Worm (Caenorhabditis elegans) whole organism, early embryonic: ENCODE measurements around the gene F37C12.10.

Experiments
- B0310.2 ChIP-seq: sonication (generic microtip); optimal IDR thresholded peaks from 2 replicates; lab custom pipeline; 2016; ENCODE audit warnings: mild to moderate bottlenecking, missing genetic modification characterization, missing compliant biosample characterization
- F13C5.2 ChIP-seq: sonication (generic microtip); optimal IDR thresholded peaks from 2 replicates; lab custom pipeline; 2017; ENCODE audit warnings: mild to moderate bottlenecking, missing genetic modification characterization, inconsistent platforms, missing compliant biosample characterization
- aly-1 ChIP-seq: sonication (generic microtip); optimal IDR thresholded peaks from 2 replicates; lab custom pipeline; 2016; ENCODE audit warnings: missing genetic modification characterization, missing compliant biosample characterization
- ama-1 ChIP-seq: fragments of 150-350 bp; optimal IDR thresholded peaks from 2 replicates; lab custom pipeline; 2014
- ceh-13 ChIP-seq: fragments of 200-800 bp; sonication (Bioruptor generic); optimal IDR thresholded peaks from 2 replicates; lab custom pipeline; 2018; ENCODE audit warnings: mild to moderate bottlenecking, missing genetic modification characterization, missing compliant biosample characterization
- ceh-36 ChIP-seq: sonication (generic microtip); optimal IDR thresholded peaks from 2 replicates; lab custom pipeline; 2016; ENCODE audit warnings: missing genetic modification characterization, inconsistent platforms, missing compliant biosample characterization
- ets-7 ChIP-seq: sonication (generic microtip); optimal IDR thresholded peaks from 2 replicates; lab custom pipeline; 2016; ENCODE audit warnings: missing genotype, missing genetic modification characterization, missing compliant biosample characterization
- flt-1 ChIP-seq: fragments of 200-800 bp; sonication (Bioruptor generic); IDR thresholded peaks from 2 replicates; pipeline ENCODE4 v1.3.6; 2022; ENCODE audit warnings: missing genetic modification characterization, missing compliant biosample characterization
- hmbx-1 ChIP-seq: sonication (generic microtip); optimal IDR thresholded peaks from 2 replicates; lab custom pipeline; 2016; ENCODE audit warnings: mild to moderate bottlenecking, missing genetic modification characterization, missing compliant biosample characterization
- hmg-4 ChIP-seq: fragments of 200-800 bp; sonication (Bioruptor generic); optimal IDR thresholded peaks from 2 replicates; lab custom pipeline; 2018; ENCODE audit warnings: mild to moderate bottlenecking, missing genetic modification characterization, missing compliant biosample characterization
- hnd-1 ChIP-seq: sonication (generic microtip); optimal IDR thresholded peaks from 2 replicates; lab custom pipeline; 2016; ENCODE audit warnings: missing genetic modification characterization, missing compliant biosample characterization
- pes-1 ChIP-seq: fragments of 200-800 bp; sonication (Bioruptor generic); IDR thresholded peaks from 2 replicates; pipeline ENCODE4 v1.3.6; 2022; ENCODE audit warnings: missing genetic modification reagents, missing genetic modification characterization, missing compliant biosample characterization
- scrt-1 ChIP-seq: fragments of 200-800 bp; sonication (Bioruptor generic); IDR thresholded peaks from 2 replicates; pipeline ENCODE4 v1.3.6; 2022; ENCODE audit warnings: missing genetic modification characterization, missing compliant biosample characterization
- sea-1 ChIP-seq: fragments of 200-800 bp; sonication (Bioruptor generic); conservative IDR thresholded peaks from 2 replicates; pipeline ENCODE4 v1.3.6; 2022; ENCODE audit warnings: missing genetic modification characterization, missing compliant biosample characterization
- tbx-11 ChIP-seq: fragments of 200-800 bp; sonication (Bioruptor generic); IDR thresholded peaks from 2 replicates; pipeline ENCODE4 v1.3.6; 2022; ENCODE audit warnings: missing genetic modification characterization, missing compliant biosample characterization
- tbx-37 ChIP-seq: fragments of 200-800 bp; sonication (Bioruptor generic); conservative IDR thresholded peaks from 2 replicates; pipeline ENCODE4 v1.3.6; 2022; ENCODE audit warnings: missing genetic modification reagents, missing genetic modification characterization, missing compliant biosample characterization
- tra-4 ChIP-seq: sonication (generic microtip); optimal IDR thresholded peaks from 2 replicates; lab custom pipeline; 2017; ENCODE audit warnings: missing genetic modification characterization, missing compliant biosample characterization

Gene F37C12.10

DNA sequence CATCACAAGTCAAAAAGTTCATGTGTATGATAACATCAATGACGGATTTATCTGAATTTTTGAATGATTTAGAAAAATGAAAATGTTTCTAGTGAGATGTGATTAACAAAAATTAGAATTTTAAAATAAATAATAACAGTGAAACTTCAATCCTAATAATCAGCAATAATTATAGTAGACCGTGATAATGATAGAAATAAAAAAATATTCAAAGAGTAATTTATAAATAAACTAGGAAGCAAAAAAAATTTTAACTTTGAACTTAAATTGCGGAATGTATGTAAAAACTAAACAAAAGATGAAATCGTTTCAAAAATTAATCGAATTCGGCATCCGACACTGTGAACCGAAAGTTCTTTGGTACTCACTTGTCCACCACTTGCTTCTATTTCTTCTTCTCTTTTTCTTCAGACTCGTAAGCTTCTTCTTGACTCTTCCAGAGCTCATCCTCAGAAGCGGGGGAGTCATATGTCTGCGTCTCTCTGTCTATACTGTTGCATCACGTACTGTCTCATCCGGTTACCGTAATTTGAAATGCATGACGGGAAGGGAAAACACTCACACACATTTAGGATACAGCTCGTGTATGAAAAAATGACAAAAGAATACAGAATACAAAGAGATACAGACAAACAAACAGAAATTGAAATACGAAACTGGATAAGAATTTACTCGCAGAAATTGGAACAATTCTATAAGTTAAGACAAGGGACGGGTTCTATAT, 4.9 kb upstream of the F37C12.10 start, which contains the start of gene mec-14:
Gene mec-14, minus strand, starts transcription at position 51 of the 724 bp plus-strand sequence.
- no peak for TF ChIP-seq ceh-13
- no peak for TF ChIP-seq hmg-4 (GFP tag; lab: Kevin White, UChicago)
- no peak for TF ChIP-seq F13C5.2 (tag; lab: Kevin White, UChicago)
- TF ChIP-seq pes-1 = no peak
- no peak for TF ChIP-seq hmbx-1 (tag; lab: Kevin White, UChicago)

DNA sequence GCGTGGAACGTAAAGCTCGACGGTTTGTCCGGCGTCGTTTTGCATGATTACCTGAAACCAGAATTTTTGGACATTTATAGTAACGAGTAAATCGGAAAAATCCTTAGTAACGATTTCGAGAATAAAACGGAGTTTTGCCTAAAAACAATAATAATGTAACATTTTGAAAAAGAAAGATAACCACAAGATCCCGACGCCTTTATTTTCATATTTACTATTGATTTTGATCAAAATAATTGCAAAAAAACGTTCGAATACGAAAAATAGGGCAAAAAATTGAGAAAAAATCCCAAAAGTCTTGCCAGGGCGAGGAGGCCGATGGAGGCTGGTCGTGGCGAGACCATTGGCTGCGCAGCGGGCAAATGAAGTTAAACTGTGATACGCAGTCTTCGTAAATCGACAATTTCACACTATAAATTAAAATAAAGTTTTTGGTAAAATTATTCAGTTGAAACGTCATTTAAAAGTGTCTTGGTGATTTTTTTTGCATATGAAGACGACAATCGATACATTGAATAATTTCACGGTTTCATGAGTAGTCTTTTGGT, 1.5 kb upstream of the F37C12.10 start, which contains the start of gene rps-21:
Gene rps-21, minus strand, starts transcription at position 51 of the 548 bp plus-strand sequence.
- TF ChIP-seq ceh-13 (no peak), ama-1 (lab: Kevin White, UChicago) (no peak), ceh-36 (tag; lab: Kevin White, UChicago) (no peak), hmbx-1 (tag; lab: Kevin White, UChicago) (no peak), hmg-4 (GFP tag; lab: Kevin White, UChicago) (peak; percentile 24), scrt-1 (GFP tag; lab: Robert Waterston, UW) (no peak), pes-1 (0 out of 2 replicates have a peak, but pooled peaks have one; percentile 32), ets-7 (tag; lab: Kevin White, UChicago) (no peak), aly-1 (tag; lab: Kevin White, UChicago) (no peak), F13C5.2 (tag; lab: Kevin White, UChicago) (peak; percentile 47)

DNA sequence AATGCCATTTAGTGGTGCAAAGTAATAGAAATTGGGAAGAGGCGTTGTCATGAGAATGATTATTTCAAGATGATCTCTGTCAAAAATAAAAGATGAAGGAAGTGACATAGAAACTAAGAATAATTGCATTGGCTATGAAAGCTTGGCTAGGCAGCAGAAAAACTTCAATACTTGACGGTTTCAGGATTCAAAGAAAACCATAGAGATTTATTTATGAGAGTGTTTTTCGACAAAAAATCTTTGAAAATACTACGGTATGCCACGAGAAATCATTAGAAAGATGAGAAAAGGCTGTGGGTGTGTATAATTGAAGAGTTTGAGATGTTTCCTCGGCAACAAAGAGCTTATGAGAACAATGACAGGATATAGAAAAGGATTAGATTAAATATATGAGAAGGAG, 2.7 kb downstream of the F37C12.10 start, which contains the start of gene F37C12.14:
Gene F37C12.14, minus strand, starts transcription at position 101 of the 400 bp plus-strand sequence.
- TF ChIP-seq hmg-4 (GFP tag; lab: Kevin White, UChicago) (no peak), tbx-11 (GFP tag; lab: Robert Waterston, UW) (no peak), B0310.2 (no peak), tbx-37 (GFP tag; lab: Robert Waterston, UW) (no peak), tra-4 (no peak), pes-1 (no peak), ets-7 (tag; lab: Kevin White, UChicago) (no peak), hnd-1 (tag; lab: Kevin White, UChicago) (no peak), ama-1 (lab: Kevin White, UChicago) (no peak)

DNA sequence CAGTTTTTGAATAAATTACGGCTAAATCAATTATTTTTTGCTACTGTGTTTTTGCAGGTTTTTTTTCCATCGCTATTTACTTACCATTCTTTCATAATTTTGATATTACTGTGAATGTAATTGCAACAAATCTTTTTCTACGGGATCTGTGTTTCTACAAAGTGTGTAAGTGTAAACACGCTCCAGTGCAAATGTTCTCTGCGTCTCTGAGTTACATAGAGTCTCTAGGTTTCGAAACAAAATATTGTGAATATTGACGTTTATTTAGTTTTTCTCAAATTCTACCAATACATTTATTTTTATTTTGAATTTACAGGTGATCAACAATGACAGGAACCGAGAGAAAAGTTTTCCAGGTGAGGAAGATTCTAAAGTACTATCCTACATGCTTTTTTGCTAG, 4.2 kb downstream of the F37C12.10 start, which contains the start of gene yju-2:
Gene yju-2, plus strand, starts transcription at position 315 of the 400 bp plus-strand sequence.
- TF ChIP-seq hmg-4 (GFP tag; lab: Kevin White, UChicago) (no peak), ama-1 (lab: Kevin White, UChicago) (no peak), ceh-36 (tag; lab: Kevin White, UChicago) (no peak), pes-1 (no peak), flt-1 (GFP tag; lab: Robert Waterston, UW) (no peak), F13C5.2 (tag; lab: Kevin White, UChicago) (no peak), ceh-13 (no peak), hnd-1 (tag; lab: Kevin White, UChicago) (no peak), aly-1 (tag; lab: Kevin White, UChicago) (no peak), tra-4 (no peak), scrt-1 (GFP tag; lab: Robert Waterston, UW) (no peak), ets-7 (tag; lab: Kevin White, UChicago) (no peak), B0310.2 (no peak), tbx-11 (GFP tag; lab: Robert Waterston, UW) (no peak), sea-1 (GFP tag; lab: Robert Waterston, UW) (no peak), hmbx-1 (tag; lab: Kevin White, UChicago) (no peak)

DNA sequence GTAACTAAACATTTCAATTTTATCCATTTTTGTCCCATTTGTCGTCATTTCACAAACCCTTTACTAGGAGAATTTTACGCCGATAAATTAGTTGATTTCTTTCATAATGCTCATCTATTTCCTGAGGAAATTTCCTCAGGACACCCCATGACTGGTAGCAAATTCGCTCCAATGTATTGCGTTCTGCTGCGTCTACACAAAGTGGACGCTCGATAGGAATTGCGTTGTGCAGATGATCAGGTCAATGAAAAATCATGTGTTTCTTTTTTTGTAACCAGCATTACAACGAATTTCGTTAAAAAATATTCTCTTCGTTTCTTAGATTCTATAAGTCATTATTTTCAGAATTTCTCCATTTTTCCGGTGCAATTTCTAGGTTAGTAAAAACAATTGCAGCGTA, 6.4 kb downstream of the F37C12.10 start, which contains the start of gene epg-4:
Gene epg-4, plus strand, starts transcription at position 346 of the 400 bp plus-strand sequence.
- TF ChIP-seq F13C5.2 (tag; lab: Kevin White, UChicago) (peak; percentile 38), hmg-4 (GFP tag; lab: Kevin White, UChicago) (no peak)

DNA sequence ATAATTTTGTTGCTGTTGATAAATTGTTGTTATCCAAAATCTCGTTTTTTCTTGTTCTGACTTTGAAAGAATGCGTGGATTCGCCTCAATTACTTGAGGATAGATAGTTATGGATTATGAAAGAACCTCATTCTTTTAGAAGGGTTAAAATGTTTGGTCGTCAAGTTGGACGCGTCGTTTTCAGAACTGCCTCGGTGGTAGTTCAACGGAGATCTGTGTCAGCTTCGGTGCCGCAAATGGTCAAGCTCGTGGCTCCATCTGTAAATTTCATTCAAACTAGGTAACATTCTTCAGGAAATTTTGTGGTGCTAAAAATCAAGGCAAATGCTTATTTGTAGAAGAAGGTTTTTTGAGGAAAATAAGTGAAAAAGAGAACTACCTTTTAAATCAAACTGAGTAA, 7.6 kb downstream of the F37C12.10 start, which contains the start of gene ndab-2:
Gene ndab-2, plus strand, starts transcription at position 140 of the 400 bp plus-strand sequence.
- TF ChIP-seq ets-7 (tag; lab: Kevin White, UChicago) = no peak
- no peak for TF ChIP-seq ama-1 (lab: Kevin White, UChicago)
- no peak for TF ChIP-seq scrt-1 (GFP tag; lab: Robert Waterston, UW)
- no peak for TF ChIP-seq aly-1 (tag; lab: Kevin White, UChicago)
- no peak for TF ChIP-seq pes-1
- TF ChIP-seq B0310.2 = no peak
- TF ChIP-seq hmg-4 (GFP tag; lab: Kevin White, UChicago) = no peak
- TF ChIP-seq tra-4 = no peak

DNA sequence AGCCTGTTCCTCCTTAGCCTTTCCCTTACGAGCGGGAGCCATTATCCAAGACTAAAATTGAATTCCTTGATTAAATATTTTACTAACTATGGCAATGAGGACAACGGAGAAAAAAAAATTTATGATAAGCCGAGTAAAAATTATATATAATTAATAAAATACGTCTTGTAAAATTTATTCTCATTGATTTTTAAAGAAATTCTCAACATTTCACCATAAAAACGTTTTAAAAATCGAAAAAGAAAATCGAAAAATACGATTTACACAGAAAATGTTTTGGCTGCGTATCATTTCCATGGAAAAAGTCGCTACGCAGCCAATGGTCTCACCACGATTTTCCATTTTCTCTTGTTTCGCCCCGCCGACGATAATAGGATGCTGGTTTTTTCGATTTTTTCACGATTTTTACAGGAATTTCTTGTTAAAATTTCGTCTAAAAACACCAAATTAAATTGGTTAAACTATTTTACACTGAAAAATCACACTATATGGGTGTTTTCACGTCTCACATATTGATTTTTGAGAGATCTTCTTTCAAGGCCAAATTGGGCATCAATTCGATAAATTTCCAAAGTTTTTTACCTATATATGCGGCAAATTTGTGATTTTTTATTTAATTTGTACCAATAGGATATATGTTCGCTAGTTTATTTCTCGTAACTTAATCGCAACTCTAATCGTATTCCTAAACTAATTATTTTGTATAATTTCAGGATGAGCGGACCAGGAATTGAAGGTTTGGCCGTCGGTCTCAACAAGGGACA, 8.5 kb downstream of the F37C12.10 start, which contains the start of the genes rps-14 and rpl-36:
Gene rps-14, minus strand, starts transcription at position 51 of the 764 bp plus-strand sequence.
Gene rpl-36, plus strand, starts transcription at position 714 of the 764 bp plus-strand sequence.
- no peak for TF ChIP-seq aly-1 (tag; lab: Kevin White, UChicago)
- no peak for TF ChIP-seq sea-1 (GFP tag; lab: Robert Waterston, UW)
- TF ChIP-seq F13C5.2 (tag; lab: Kevin White, UChicago) = peak; percentile 71
